Worm (Caenorhabditis elegans) whole organism, L4 larva: ENCODE measurements around the gene srd-15.

ENCODE experiments used
- D1046.2 ChIP-seq: fragments of 200-800 bp; sonication (Bioruptor generic); IDR thresholded peaks from 2 replicates; pipeline ENCODE4 v1.3.6; 2022; ENCODE audit warnings: missing genetic modification characterization, missing compliant biosample characterization
- T20F7.1 ChIP-seq: fragments of 200-800 bp; sonication (Bioruptor generic); optimal IDR thresholded peaks from 2 replicates; lab custom pipeline; 2018; ENCODE audit warnings: mild to moderate bottlenecking, missing genetic modification characterization, missing compliant biosample characterization
- Y75B8A.6 ChIP-seq: fragments of 200-800 bp; sonication (Bioruptor generic); IDR thresholded peaks from 2 replicates; pipeline ENCODE4 v1.3.6; 2022; ENCODE audit warnings: missing genetic modification reagents, missing genetic modification characterization, missing compliant biosample characterization
- aha-1 ChIP-seq: fragments of 150-350 bp; peaks from one replicate; lab custom pipeline; 2014; ENCODE audit warnings: missing biosample characterization, missing genetic modification characterization
- ceh-28 ChIP-seq: fragments of 150-350 bp; optimal IDR thresholded peaks from 2 replicates; lab custom pipeline; 2014; ENCODE audit warnings: missing biosample characterization, missing genetic modification reagents, missing genetic modification characterization
- ceh-32 ChIP-seq: sonication (generic microtip); optimal IDR thresholded peaks from 2 replicates; lab custom pipeline; 2016; ENCODE audit warnings: mild to moderate bottlenecking, missing genetic modification characterization, missing compliant biosample characterization; ENCODE audit not compliant: poor library complexity
- ceh-62 ChIP-seq: sonication (generic microtip); optimal IDR thresholded peaks from 2 replicates; lab custom pipeline; 2017; ENCODE audit warnings: missing biosample characterization, missing genetic modification characterization
- dve-1 ChIP-seq: sonication (generic microtip); optimal IDR thresholded peaks from 2 replicates; lab custom pipeline; 2017; ENCODE audit warnings: antibody characterized with exemption, mild to moderate bottlenecking, missing genetic modification characterization, missing compliant biosample characterization; ENCODE audit not compliant: insufficient read depth
- egl-43 ChIP-seq: fragments of 200-800 bp; sonication (Bioruptor generic); IDR thresholded peaks from 2 replicates; pipeline ENCODE4 v1.3.6; 2022; ENCODE audit warnings: missing genetic modification reagents, missing genetic modification characterization, missing compliant biosample characterization
- hif-1 ChIP-seq, 2 experiments: sonication (generic microtip); optimal IDR thresholded peaks; 2 replicates each; lab custom pipeline; 2016 to 2017; ENCODE audit warnings: missing compliant biosample characterization in 2 of 2, missing genetic modification characterization in 2 of 2, missing genetic modification reagents in 2 of 2, missing genotype in 2 of 2, mild to moderate bottlenecking in 1 of 2
- hlh-30 ChIP-seq: sonication (generic microtip); optimal IDR thresholded peaks from 2 replicates; lab custom pipeline; 2017; ENCODE audit warnings: antibody characterized with exemption, mild to moderate bottlenecking, missing genetic modification characterization, missing compliant biosample characterization; ENCODE audit not compliant: insufficient read depth
- lin-1 ChIP-seq: fragments of 200-800 bp; sonication (Bioruptor generic); IDR thresholded peaks from 2 replicates; pipeline ENCODE4 v1.3.6; 2022; ENCODE audit warnings: missing genetic modification reagents, missing genetic modification characterization, missing compliant biosample characterization
- lin-29 ChIP-seq: fragments of 200-800 bp; sonication (Bioruptor generic); IDR thresholded peaks from 2 replicates; pipeline ENCODE4 v1.3.6; 2022; ENCODE audit warnings: missing genetic modification reagents, missing genetic modification characterization, missing compliant biosample characterization
- lir-3 ChIP-seq: sonication (generic microtip); optimal IDR thresholded peaks from 2 replicates; lab custom pipeline; 2016; ENCODE audit warnings: mild to moderate bottlenecking, missing genetic modification characterization, missing compliant biosample characterization
- madf-5 ChIP-seq, 2 experiments: fragments of 200-800 bp; sonication (Bioruptor generic); IDR thresholded peaks; 2 replicates each; pipeline ENCODE4 v1.3.6; 2022; ENCODE audit warnings: missing compliant biosample characterization in 2 of 2, missing genetic modification characterization in 2 of 2
- mdt-29 ChIP-seq: fragments of 200-800 bp; sonication (Bioruptor generic); IDR thresholded peaks from 2 replicates; pipeline ENCODE4 v1.3.6; 2022; ENCODE audit warnings: missing genetic modification reagents, missing genetic modification characterization, missing compliant biosample characterization
- mep-1 ChIP-seq: fragments of 150-350 bp; sonication (generic microtip); optimal IDR thresholded peaks from 3 replicates; lab custom pipeline; 2014; ENCODE audit warnings: missing biosample characterization, missing genetic modification characterization
- mxl-2 ChIP-seq: fragments of 200-800 bp; sonication (Bioruptor generic); conservative IDR thresholded peaks from 2 replicates; pipeline ENCODE4 v1.3.6; 2022; ENCODE audit warnings: missing genetic modification reagents, missing genetic modification characterization, missing compliant biosample characterization
- nhr-102 ChIP-seq: sonication (generic microtip); optimal IDR thresholded peaks from 2 replicates; lab custom pipeline; 2016; ENCODE audit warnings: mild to moderate bottlenecking, missing genetic modification characterization, moderate library complexity, missing compliant biosample characterization
- nhr-25 ChIP-seq: sonication (generic microtip); optimal IDR thresholded peaks from 2 replicates; lab custom pipeline; 2017; ENCODE audit warnings: missing genetic modification characterization, mild to moderate bottlenecking, missing compliant biosample characterization, antibody characterized with exemption, moderate library complexity, borderline replicate concordance; ENCODE audit not compliant: insufficient read depth
- nhr-28 ChIP-seq: fragments of 150-350 bp; optimal IDR thresholded peaks from 2 replicates; lab custom pipeline; 2014; ENCODE audit warnings: missing biosample characterization, missing genetic modification characterization
- nhr-76 ChIP-seq: fragments of 150-350 bp; optimal IDR thresholded peaks from 2 replicates; lab custom pipeline; 2014; ENCODE audit warnings: missing biosample characterization, missing genetic modification characterization
- sdz-12 ChIP-seq: fragments of 200-800 bp; sonication (Bioruptor generic); optimal IDR thresholded peaks from 2 replicates; lab custom pipeline; 2018; ENCODE audit warnings: mild to moderate bottlenecking, missing genetic modification characterization, missing compliant biosample characterization
- tra-1 ChIP-seq: fragments of 200-800 bp; sonication (Bioruptor generic); IDR thresholded peaks from 2 replicates; pipeline ENCODE4 v1.3.6; 2022; ENCODE audit warnings: missing genetic modification reagents, missing genetic modification characterization, missing compliant biosample characterization
- unc-39 ChIP-seq: sonication (generic microtip); optimal IDR thresholded peaks from 2 replicates; lab custom pipeline; 2017; ENCODE audit warnings: missing biosample characterization, missing genetic modification characterization
- unc-62 ChIP-seq, 3 experiments: fragments of 150-350 bp in 1 of 3; sonication (generic microtip); optimal IDR thresholded peaks in 2 of 3; peaks in 1 of 3; 1 replicate in 1 of 3; 2 replicates in 2 of 3; lab custom pipeline; 2014 to 2017; ENCODE audit warnings: missing biosample characterization in 3 of 3, missing genetic modification characterization in 3 of 3, missing genetic modification reagents in 3 of 3, missing genotype in 1 of 3
- zip-11 ChIP-seq: fragments of 200-800 bp; sonication (Bioruptor generic); IDR thresholded peaks from 2 replicates; pipeline ENCODE4 v1.3.6; 2022; ENCODE audit warnings: missing genetic modification characterization, missing compliant biosample characterization
- ztf-7 ChIP-seq: fragments of 150-350 bp; optimal IDR thresholded peaks from 2 replicates; lab custom pipeline; 2014; ENCODE audit warnings: missing biosample characterization, missing genetic modification characterization

srd-15 gene

DNA sequence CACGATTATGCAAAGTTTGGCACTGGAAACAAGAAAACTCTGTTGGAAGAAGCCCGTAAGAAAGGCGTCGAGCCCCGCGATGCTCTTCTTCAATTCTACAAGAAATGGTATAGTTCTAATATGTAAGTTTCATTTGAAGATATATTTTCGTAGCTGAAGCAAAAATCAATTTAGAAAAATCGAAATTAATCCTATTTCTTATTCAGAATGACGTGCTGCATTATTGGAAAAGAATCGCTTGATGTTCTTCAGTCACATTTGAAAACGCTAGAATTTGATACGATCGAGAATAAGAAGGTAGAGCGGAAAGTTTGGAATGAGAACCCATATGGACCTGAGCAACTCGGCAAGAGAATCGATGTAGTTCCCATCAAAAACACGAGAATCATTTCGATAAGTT, 29.2 kb downstream of the srd-15 start:
- TF ChIP-seq ceh-62 (tag; lab: Kevin White, UChicago) (no peak), aha-1 (peak; percentile 27), unc-62 (GFP tag; optimal IDR thresholded peaks at IDR 0.05 in 1 of 2; lab: Kevin White, UChicago) (peak in 1 of 2 experiments; percentile 90), unc-62 (tag; optimal IDR thresholded peaks at IDR 0.05; lab: Kevin White, UChicago) (no peak)
- TF ChIP-seq, all 104 proteins: peak for 2

DNA sequence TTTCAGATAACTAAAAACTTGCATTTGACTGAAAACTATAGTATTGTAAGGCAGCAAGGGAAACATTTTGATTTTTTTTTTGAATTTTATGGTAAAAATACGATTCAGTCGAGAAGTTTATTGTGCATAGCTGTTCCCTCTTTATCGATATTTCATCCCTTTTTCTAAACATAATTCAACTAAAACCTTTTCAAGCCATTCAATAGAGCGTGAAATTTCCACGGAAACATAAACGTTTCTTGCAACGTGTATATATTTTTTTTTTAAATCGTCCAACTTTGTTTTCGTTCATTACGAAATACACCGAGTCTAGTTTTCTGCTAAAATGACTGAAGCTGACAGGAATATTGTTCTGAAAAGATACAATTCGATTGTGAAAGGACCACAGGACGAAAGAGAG, 34.4 kb downstream of the srd-15 start, which contains the start of gene C02G6.2:
Gene C02G6.2, plus strand, starts transcription at position 301 of the 400 bp plus-strand sequence.
- TF ChIP-seq hif-1 (tag; optimal IDR thresholded peaks at IDR 0.05; lab: Kevin White, UChicago) (no peak), madf-5 (GFP tag; IDR thresholded peaks at IDR 0.05; lab: Robert Waterston, UW) (no peak), unc-39 (tag; lab: Kevin White, UChicago) (no peak), ztf-7 (tag; lab: Kevin White, UChicago) (no peak), aha-1 (no peak), nhr-25 (no peak), nhr-28 (tag; lab: Kevin White, UChicago) (no peak), mdt-29 (GFP tag; lab: Robert Waterston, UW) (no peak), nhr-102 (tag; lab: Kevin White, UChicago) (no peak), ceh-32 (tag; lab: Kevin White, UChicago) (no peak), Y75B8A.6 (GFP tag; lab: Robert Waterston, UW) (no peak), nhr-76 (no peak), T20F7.1 (GFP tag; lab: Kevin White, UChicago) (no peak), ceh-28 (tag; lab: Kevin White, UChicago) (no peak)

DNA sequence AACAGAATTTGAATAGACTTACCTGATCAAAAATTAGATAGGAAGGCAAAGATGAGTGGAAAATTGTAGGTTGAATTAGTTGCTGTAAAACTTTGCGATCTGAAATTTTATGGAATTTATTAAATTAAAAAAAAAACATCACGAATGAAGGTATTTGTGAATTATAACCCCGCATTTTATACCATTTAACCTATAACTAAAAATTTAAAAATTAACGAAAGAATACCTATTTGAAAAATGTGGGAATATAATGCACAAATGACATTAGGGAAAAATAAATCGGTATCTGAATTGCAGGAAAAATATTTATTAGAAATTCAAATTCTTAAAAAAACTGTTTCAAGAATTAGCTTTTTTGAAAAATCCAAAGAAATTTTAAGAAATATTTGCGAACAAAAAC, 36.9 kb downstream of the srd-15 start, which contains the start of gene F26F12.4:
Gene F26F12.4, minus strand, starts transcription at position 101 of the 400 bp plus-strand sequence.
- TF ChIP-seq D1046.2 (GFP tag; lab: Robert Waterston, UW), result no peak
- TF ChIP-seq lin-1 (GFP tag; lab: Robert Waterston, UW), result no peak
- no peak for TF ChIP-seq mxl-2 (GFP tag; lab: Robert Waterston, UW)
- TF ChIP-seq zip-11, result no peak
- TF ChIP-seq tra-1, result no peak
- no peak for TF ChIP-seq ceh-28 (tag; lab: Kevin White, UChicago)
- no peak for TF ChIP-seq dve-1 (tag; lab: Kevin White, UChicago)
- TF ChIP-seq lin-29 (GFP tag; lab: Robert Waterston, UW), result no peak

DNA sequence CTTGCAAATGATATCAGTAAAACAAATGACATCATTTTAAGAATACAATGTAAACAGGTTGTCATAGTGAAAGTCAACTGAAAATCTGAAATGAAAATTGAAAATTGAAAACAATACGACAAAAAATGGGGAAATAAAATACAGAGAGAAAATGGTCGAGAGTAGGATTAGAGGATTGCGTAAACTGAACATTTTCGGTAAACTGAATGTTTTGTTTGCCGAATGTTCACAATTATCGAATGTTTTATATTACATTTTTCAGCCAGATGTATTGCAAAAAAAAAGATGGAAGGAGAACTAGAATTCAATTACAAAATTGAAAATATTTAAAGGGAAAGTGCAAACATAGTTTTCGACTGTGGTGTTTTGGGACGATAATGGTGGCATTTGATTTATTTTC, 41.1 kb downstream of the srd-15 start, which contains the start of gene F26F12.5:
Gene F26F12.5, minus strand, starts transcription at position 101 of the 400 bp plus-strand sequence.
- TF ChIP-seq egl-43 (GFP tag; lab: Robert Waterston, UW), result no peak
- peak in 1 of 2 experiments; percentile 19 for TF ChIP-seq unc-62 (GFP tag; optimal IDR thresholded peaks at IDR 0.05 in 1 of 2; lab: Kevin White, UChicago)
- TF ChIP-seq unc-62 (tag; optimal IDR thresholded peaks at IDR 0.05; lab: Kevin White, UChicago), result no peak
- TF ChIP-seq sdz-12 (GFP tag; lab: Kevin White, UChicago), result no peak
- TF ChIP-seq lir-3 (tag; lab: Kevin White, UChicago), result no peak

DNA sequence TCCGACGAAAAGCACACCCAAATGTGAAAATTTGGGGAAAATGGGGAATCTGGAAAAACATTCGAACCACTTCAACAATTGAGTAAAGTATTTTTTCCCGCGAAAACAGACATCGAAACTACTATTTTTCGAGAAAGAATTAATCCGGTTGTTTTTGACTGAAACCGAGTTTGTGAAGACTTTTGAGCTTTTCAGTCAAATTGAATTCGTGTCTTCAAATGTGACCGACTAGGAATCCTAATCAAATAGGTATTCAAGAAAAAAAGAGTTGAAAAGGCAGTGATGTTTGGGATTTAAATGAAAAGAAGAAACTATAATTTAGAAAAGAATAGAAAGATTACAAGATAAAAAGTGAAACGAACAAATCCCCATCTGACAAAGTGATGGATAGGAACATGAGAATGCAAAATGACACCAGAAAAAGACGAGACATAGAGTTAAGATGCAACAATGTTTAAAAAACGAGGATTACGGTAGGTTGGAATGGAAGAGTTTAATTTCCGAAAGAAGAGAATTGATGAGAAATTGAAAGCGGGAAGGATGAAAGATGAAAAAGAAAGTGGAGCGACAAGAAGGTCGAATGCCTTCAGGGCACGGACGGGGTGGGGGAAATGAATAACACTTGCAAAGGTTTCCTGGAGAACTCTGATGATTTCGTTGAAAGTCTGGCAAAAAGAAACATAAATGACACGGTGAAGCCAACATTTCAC, 43.5 kb downstream of the srd-15 start, which contains the start of gene F26F12.8:
Gene F26F12.8, minus strand, starts transcription at position 51 of the 710 bp plus-strand sequence.
- TF ChIP-seq hlh-30 (tag; lab: Kevin White, UChicago), result no peak
- no peak for TF ChIP-seq mep-1 (tag; lab: Kevin White, UChicago)
- TF ChIP-seq aha-1, result peak; percentile 67
